Worm (Caenorhabditis elegans) whole organism, young adult: ENCODE results near the gene bpl-1.
A peak's percentile ranks its signal among the peaks of the same experiment; 100 is the strongest.

Experiments
- B0261.1 ChIP-seq: sonication (generic microtip); optimal IDR thresholded peaks from 2 replicates; lab custom pipeline; 2016; ENCODE audit warnings: mild to moderate bottlenecking, missing genetic modification characterization, moderate library complexity, missing compliant biosample characterization
- C06A6.2 ChIP-seq: fragments of 200-800 bp; sonication (Bioruptor generic); conservative IDR thresholded peaks from 2 replicates; pipeline ENCODE4 v1.3.6; 2022; ENCODE audit warnings: missing genetic modification characterization, missing compliant biosample characterization
- C17E4.6 ChIP-seq: fragments of 200-800 bp; sonication (Bioruptor generic); IDR thresholded peaks from 2 replicates; pipeline ENCODE4 v1.3.6; 2022; ENCODE audit warnings: missing genetic modification reagents, missing genetic modification characterization, missing compliant biosample characterization
- F55B11.4 ChIP-seq: sonication (generic microtip); optimal IDR thresholded peaks from 2 replicates; lab custom pipeline; 2016; ENCODE audit warnings: missing compliant biosample characterization, missing genetic modification characterization, borderline replicate concordance; ENCODE audit not compliant: insufficient read depth
- K12H6.12 ChIP-seq: fragments of 200-800 bp; sonication (Bioruptor generic); optimal IDR thresholded peaks from 2 replicates; lab custom pipeline; 2018; ENCODE audit warnings: mild to moderate bottlenecking, missing genetic modification characterization, missing compliant biosample characterization
- Y95B8A.8 ChIP-seq: fragments of 200-800 bp; sonication (Bioruptor generic); IDR thresholded peaks from 2 replicates; pipeline ENCODE4 v1.3.6; 2022; ENCODE audit warnings: missing genetic modification reagents, missing genetic modification characterization, missing compliant biosample characterization
- atf-7 ChIP-seq: sonication (generic microtip); optimal IDR thresholded peaks from 2 replicates; lab custom pipeline; 2017; ENCODE audit warnings: mild to moderate bottlenecking, missing genetic modification characterization, missing compliant biosample characterization
- athp-1 ChIP-seq: sonication (generic microtip); optimal IDR thresholded peaks from 2 replicates; lab custom pipeline; 2017; ENCODE audit warnings: mild to moderate bottlenecking, missing genetic modification characterization, missing compliant biosample characterization
- attf-6 ChIP-seq: fragments of 200-800 bp; sonication (Bioruptor generic); IDR thresholded peaks from 2 replicates; pipeline ENCODE4 v1.3.6; 2022; ENCODE audit warnings: missing genetic modification reagents, missing genetic modification characterization, missing compliant biosample characterization
- ccch-3 ChIP-seq: fragments of 200-800 bp; sonication (Bioruptor generic); optimal IDR thresholded peaks from 2 replicates; lab custom pipeline; 2018; ENCODE audit warnings: mild to moderate bottlenecking, missing genetic modification characterization, missing compliant biosample characterization
- ceh-100 ChIP-seq: fragments of 200-800 bp; sonication (Bioruptor generic); IDR thresholded peaks from 2 replicates; pipeline ENCODE4 v1.3.6; 2022; ENCODE audit warnings: missing genetic modification reagents, missing genetic modification characterization, missing compliant biosample characterization
- ceh-79 ChIP-seq: sonication (generic microtip); optimal IDR thresholded peaks from 2 replicates; lab custom pipeline; 2017; ENCODE audit warnings: mild to moderate bottlenecking, missing genetic modification characterization, missing compliant biosample characterization
- chd-7 ChIP-seq: sonication (generic microtip); optimal IDR thresholded peaks from 2 replicates; lab custom pipeline; 2016; ENCODE audit warnings: mild to moderate bottlenecking, missing genetic modification characterization, moderate library complexity, missing compliant biosample characterization
- egl-44 ChIP-seq: fragments of 200-800 bp; sonication (Bioruptor generic); IDR thresholded peaks from 2 replicates; pipeline ENCODE4 v1.3.6; 2022; ENCODE audit warnings: missing genetic modification reagents, missing genetic modification characterization, missing compliant biosample characterization
- egrh-3 ChIP-seq: fragments of 200-800 bp; sonication (Bioruptor generic); IDR thresholded peaks from 2 replicates; pipeline ENCODE4 v1.3.6; 2022; ENCODE audit warnings: missing genetic modification reagents, missing genetic modification characterization, missing compliant biosample characterization
- ets-4 ChIP-seq: fragments of 200-800 bp; sonication (Bioruptor generic); optimal IDR thresholded peaks from 2 replicates; lab custom pipeline; 2018; ENCODE audit warnings: mild to moderate bottlenecking, missing genetic modification characterization, missing compliant biosample characterization
- him-1 ChIP-seq: sonication (generic microtip); optimal IDR thresholded peaks from 2 replicates; lab custom pipeline; 2016; ENCODE audit warnings: missing genotype, missing genetic modification reagents, missing genetic modification characterization, missing compliant biosample characterization
- hrde-1 ChIP-seq: sonication (generic microtip); optimal IDR thresholded peaks from 2 replicates; lab custom pipeline; 2016; ENCODE audit warnings: missing genetic modification characterization, mild to moderate bottlenecking, missing compliant biosample characterization, moderate library complexity, missing genotype, missing genetic modification reagents, borderline replicate concordance
- let-607 ChIP-seq, 2 experiments: fragments of 200-800 bp in 1 of 2; sonication (Bioruptor generic) in 1 of 2; sonication (generic microtip) in 1 of 2; optimal IDR thresholded peaks; 2 replicates each; lab custom pipeline; 2016 to 2018; ENCODE audit warnings: mild to moderate bottlenecking in 2 of 2, missing compliant biosample characterization in 2 of 2, missing genetic modification characterization in 2 of 2, moderate library complexity in 2 of 2, missing genotype in 1 of 2
- lin-40 ChIP-seq: sonication (generic microtip); optimal IDR thresholded peaks from 2 replicates; lab custom pipeline; 2016; ENCODE audit warnings: missing genetic modification characterization, mild to moderate bottlenecking, missing compliant biosample characterization, missing genotype, missing genetic modification reagents
- madf-6 ChIP-seq: fragments of 200-800 bp; sonication (Bioruptor generic); IDR thresholded peaks from 2 replicates; pipeline ENCODE4 v1.3.6; 2022; ENCODE audit warnings: missing genetic modification reagents, missing genetic modification characterization, missing compliant biosample characterization
- mel-28 ChIP-seq: sonication (generic microtip); optimal IDR thresholded peaks from 2 replicates; lab custom pipeline; 2016; ENCODE audit warnings: borderline replicate concordance, mild to moderate bottlenecking, missing genetic modification characterization, missing compliant biosample characterization
- mxl-1 ChIP-seq: sonication (generic microtip); optimal IDR thresholded peaks from 2 replicates; lab custom pipeline; 2016; ENCODE audit warnings: missing genetic modification characterization, missing compliant biosample characterization
- nfya-1 ChIP-seq: sonication (generic microtip); optimal IDR thresholded peaks from 2 replicates; lab custom pipeline; 2017; ENCODE audit warnings: antibody characterized with exemption, missing compliant biosample characterization, missing genetic modification characterization, borderline replicate concordance; ENCODE audit not compliant: insufficient read depth
- nfyb-1 ChIP-seq: fragments of 200-800 bp; sonication (Bioruptor generic); IDR thresholded peaks from 2 replicates; pipeline ENCODE4 v1.3.6; 2022; ENCODE audit warnings: missing genetic modification reagents, missing genetic modification characterization, missing compliant biosample characterization
- nhr-179 ChIP-seq: sonication (generic microtip); optimal IDR thresholded peaks from 2 replicates; lab custom pipeline; 2016; ENCODE audit warnings: mild to moderate bottlenecking, missing genetic modification characterization, missing compliant biosample characterization
- nhr-80 ChIP-seq: sonication (generic microtip); optimal IDR thresholded peaks from 2 replicates; lab custom pipeline; 2016; ENCODE audit warnings: missing genetic modification characterization, missing compliant biosample characterization
- nhr-90 ChIP-seq: sonication (generic microtip); optimal IDR thresholded peaks from 2 replicates; lab custom pipeline; 2016; ENCODE audit warnings: missing genotype, mild to moderate bottlenecking, missing genetic modification characterization, missing compliant biosample characterization
- rec-8 ChIP-seq, 2 experiments: sonication (generic microtip); optimal IDR thresholded peaks; 2 replicates each; lab custom pipeline; 2016; ENCODE audit warnings: mild to moderate bottlenecking in 2 of 2, missing genetic modification characterization in 2 of 2, missing genetic modification reagents in 2 of 2, missing genotype in 2 of 2, missing biosample characterization in 1 of 2, missing compliant biosample characterization in 1 of 2, moderate library complexity in 1 of 2
- repo-1 ChIP-seq: sonication (generic microtip); optimal IDR thresholded peaks from 2 replicates; lab custom pipeline; 2017; ENCODE audit warnings: mild to moderate bottlenecking, missing genetic modification characterization, missing compliant biosample characterization
- rpc-1 ChIP-seq, 2 experiments: fragments of 150-350 bp in 1 of 2; sonication (generic microtip) in 1 of 2; optimal IDR thresholded peaks; 2 replicates each; lab custom pipeline; 2014 to 2018; ENCODE audit warnings: missing biosample characterization in 1 of 2, missing genetic modification characterization in 1 of 2, missing genetic modification reagents in 1 of 2, missing genotype in 1 of 2
- sea-2 ChIP-seq: fragments of 200-800 bp; sonication (Bioruptor generic); IDR thresholded peaks from 2 replicates; pipeline ENCODE4 v1.3.6; 2022; ENCODE audit warnings: missing genetic modification characterization, missing compliant biosample characterization
- snpc-3.4 ChIP-seq: sonication (generic microtip); optimal IDR thresholded peaks from 2 replicates; lab custom pipeline; 2017; ENCODE audit warnings: missing genetic modification characterization, mild to moderate bottlenecking, missing compliant biosample characterization, antibody characterized with exemption, moderate library complexity, missing genotype, missing genetic modification reagents
- snpc-4 ChIP-seq, 5 experiments: fragments of 150-350 bp in 1 of 5; sonication (generic microtip) in 4 of 5; optimal IDR thresholded peaks; 2 replicates each; lab custom pipeline; 2014 to 2018; ENCODE audit warnings: missing genetic modification characterization in 5 of 5, missing biosample characterization in 3 of 5, antibody characterized with exemption in 2 of 5, mild to moderate bottlenecking in 2 of 5, missing compliant biosample characterization in 2 of 5, missing genotype in 2 of 5, moderate library complexity in 2 of 5, missing genetic modification reagents in 1 of 5
- tbx-9 ChIP-seq: sonication (generic microtip); optimal IDR thresholded peaks from 2 replicates; lab custom pipeline; 2016; ENCODE audit warnings: borderline replicate concordance, missing genetic modification characterization, inconsistent platforms, missing compliant biosample characterization
- tlf-1 ChIP-seq: fragments of 200-800 bp; sonication (Bioruptor generic); optimal IDR thresholded peaks from 2 replicates; lab custom pipeline; 2018; ENCODE audit warnings: mild to moderate bottlenecking, missing genetic modification characterization, missing compliant biosample characterization
- unc-130 ChIP-seq: sonication (generic microtip); optimal IDR thresholded peaks from 2 replicates; lab custom pipeline; 2016; ENCODE audit warnings: missing genetic modification reagents, missing genetic modification characterization, missing compliant biosample characterization
- ztf-25 ChIP-seq: fragments of 200-800 bp; sonication (Bioruptor generic); IDR thresholded peaks from 2 replicates; pipeline ENCODE4 v1.3.6; 2022; ENCODE audit warnings: missing genetic modification reagents, missing genetic modification characterization, missing compliant biosample characterization

bpl-1 gene

ce11 chrII:6244171-6244570 is 29.8 kb upstream of the bpl-1 start, which contains the start of gene tat-4:
TSS of gene tat-4 (minus strand) at chrII:6244287.
- TF ChIP-seq nfya-1 (no peak), nhr-80 (peak; percentile 73)

- TF ChIP-seq tlf-1 (GFP tag; lab: Kevin White, UChicago) (no peak), rec-8 (tag; optimal IDR thresholded peaks at IDR 0.05; lab: Kevin White, UChicago) (no peak), B0261.1 (no peak), mxl-1 (tag; lab: Kevin White, UChicago) (no peak)
- TF ChIP-seq, all 124 proteins: peak for 0
Measured at ce11 chrII:6245199-6245702, 28.8 kb upstream of the bpl-1 start, which contains the start of gene blos-4. TSS of gene blos-4 (plus strand) at chrII:6245249.

ce11 chrII:6246054-6246453 is 28.0 kb upstream of the bpl-1 start, which contains the start of gene lelo-1:
TSS of gene lelo-1 (plus strand) at chrII:6246354.
- TF ChIP-seq rpc-1 (optimal IDR thresholded peaks at IDR 0.05; lab: Kevin White, UChicago) (no peak), rpc-1 (tag; optimal IDR thresholded peaks at IDR 0.05; lab: Kevin White, UChicago) (no peak), ets-4 (no peak), sea-2 (GFP tag; lab: Robert Waterston, UW) (no peak), C17E4.6 (GFP tag; lab: Robert Waterston, UW) (no peak), atf-7 (no peak), lin-40 (tag; lab: Kevin White, UChicago) (no peak), tlf-1 (GFP tag; lab: Kevin White, UChicago) (no peak), let-607 (tag; optimal IDR thresholded peaks at IDR 0.05; lab: Kevin White, UChicago) (no peak), Y95B8A.8 (GFP tag; lab: Robert Waterston, UW) (no peak), mel-28 (tag; lab: Kevin White, UChicago) (no peak), attf-6 (GFP tag; lab: Robert Waterston, UW) (no peak)

ce11 chrII:6247011-6247410 is 27.0 kb upstream of the bpl-1 start, which contains the start of gene T24H7.2:
TSS of gene T24H7.2 (plus strand) at chrII:6247311.
- TF ChIP-seq ccch-3 (no peak), athp-1 (no peak), snpc-4 (GFP tag; optimal IDR thresholded peaks at IDR 0.05; lab: Kevin White, UChicago) (no peak), snpc-4 (tag; optimal IDR thresholded peaks at IDR 0.05; lab: Kevin White, UChicago) (no peak), K12H6.12 (no peak), hrde-1 (tag; lab: Kevin White, UChicago) (no peak), ceh-79 (no peak)

ce11 chrII:6248029-6248428 is 26.0 kb upstream of the bpl-1 start:
- TF ChIP-seq unc-130 (GFP tag; lab: Kevin White, UChicago) (no peak), B0261.1 (peak; percentile 0)

- TF ChIP-seq mxl-1 (tag; lab: Kevin White, UChicago): no peak
- TF ChIP-seq ceh-100: peak; percentile 46; the same call in 1 of the 2 replicates
- peak; percentile 50 for TF ChIP-seq chd-7 (tag; lab: Kevin White, UChicago)
- TF ChIP-seq atf-7: peak; percentile 40
- TF ChIP-seq ztf-25: no peak
- 0 out of 2 replicates have a peak, but pooled peaks have one; percentile 20 for TF ChIP-seq C06A6.2
- TF ChIP-seq snpc-3.4 (tag; lab: Kevin White, UChicago): peak; percentile 56
- peak; percentile 71 for TF ChIP-seq repo-1
- no peak for TF ChIP-seq tbx-9 (tag; lab: Kevin White, UChicago)
- no peak for TF ChIP-seq nhr-179 (tag; lab: Kevin White, UChicago)
- peak; percentile 63 for TF ChIP-seq nfyb-1 (GFP tag; lab: Robert Waterston, UW)
- peak; percentile 55 for TF ChIP-seq madf-6 (GFP tag; lab: Robert Waterston, UW)
- peak; percentile 17; the same call in 1 of the 2 replicates for TF ChIP-seq egrh-3 (GFP tag; lab: Robert Waterston, UW)
- TF ChIP-seq egl-44 (GFP tag; lab: Robert Waterston, UW): no peak; the same call in 1 of the 2 replicates
- no peak for TF ChIP-seq snpc-4 (GFP tag; optimal IDR thresholded peaks at IDR 0.05; lab: Kevin White, UChicago)
- peak in 3 of 4 experiments; percentile 25 to 52 (median 44) for TF ChIP-seq snpc-4 (tag; optimal IDR thresholded peaks at IDR 0.05; lab: Kevin White, UChicago)
- TF ChIP-seq F55B11.4: no peak
- no peak for TF ChIP-seq him-1 (tag; lab: Kevin White, UChicago)
- peak; percentile 72 for TF ChIP-seq nhr-90 (tag; lab: Kevin White, UChicago)
Measured at ce11 chrII:6248503-6248902, 25.5 kb upstream of the bpl-1 start.
